Fruit fly (Drosophila melanogaster): Measurements from ENCODE around the gene CG6418.

The CG6418 gene

DNA sequence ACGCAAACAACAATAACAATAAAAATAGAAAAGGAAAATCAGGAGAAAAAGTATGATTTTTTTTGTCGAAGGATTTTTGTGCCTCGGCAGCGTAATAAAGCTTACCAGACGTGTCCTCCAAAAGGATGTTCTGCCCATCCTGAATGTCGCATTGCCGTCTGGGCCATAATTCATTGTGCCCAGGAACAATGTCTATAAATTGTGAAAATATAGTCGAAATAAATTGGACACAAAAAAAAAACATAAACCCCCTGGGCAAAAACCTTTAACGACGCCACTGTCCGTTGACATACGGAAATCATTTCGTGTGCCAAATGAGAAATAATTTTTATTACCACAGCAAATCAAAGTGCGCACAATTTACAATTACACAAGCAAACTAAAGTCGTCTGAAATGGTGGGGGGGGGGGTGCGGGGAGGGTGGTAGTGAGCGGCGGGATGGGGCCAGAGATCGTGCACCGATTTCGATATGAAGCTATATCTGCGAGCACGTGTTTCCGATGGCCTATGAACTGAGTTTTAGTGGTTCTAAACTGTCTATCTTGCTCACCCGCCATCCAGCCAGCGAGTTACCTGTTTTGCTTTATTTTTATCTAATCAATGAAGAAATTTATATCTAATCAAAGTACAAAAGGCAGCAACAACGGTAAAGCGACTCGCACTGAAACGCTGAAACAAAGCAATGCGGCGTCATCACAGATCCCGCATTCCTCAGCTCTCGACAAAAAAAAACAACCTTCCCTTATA, 12.0 kb downstream of the CG6418 start (continued):
- TF ChIP-seq CG13287 (GFP tag; IDR thresholded peaks at IDR 0.05; ENCODE audit: partially characterized antibody) (no peak), CG6689 (GFP tag; IDR thresholded peaks at IDR 0.05) (no peak), Dbx (GFP tag; IDR thresholded peaks at IDR 0.05) (0 out of 3 replicates have a peak, but pooled peaks have one; percentile 53), CG13894 (tag; optimal IDR thresholded peaks at IDR 0.05) (no peak), CG12942 (GFP tag; optimal IDR thresholded peaks at IDR 0.05) (no peak), CG4820 (GFP tag; optimal IDR thresholded peaks at IDR 0.05) (peak; percentile 8), CG15479 (GFP tag; optimal IDR thresholded peaks at IDR 0.05) (no peak), ems (GFP tag; optimal IDR thresholded peaks at IDR 0.05) (no peak), CG34376 (GFP tag; optimal IDR thresholded peaks at IDR 0.05) (peak; percentile 83), CG2199 (GFP tag; IDR thresholded peaks at IDR 0.05) (no peak), CG4424 (GFP tag; optimal IDR thresholded peaks at IDR 0.05) (peak; percentile 18), CG7839 (tag; optimal IDR thresholded peaks at IDR 0.05) (peak; percentile 54), Dad (GFP tag; optimal IDR thresholded peaks at IDR 0.05) (peak; percentile 36), CG13296 (GFP tag; optimal IDR thresholded peaks at IDR 0.05) (peak; percentile 26), vvl (GFP tag; IDR thresholded peaks at IDR 0.05) (0 out of 2 replicates have a peak, but pooled peaks have one; percentile 12), CG2120 (GFP tag; optimal IDR thresholded peaks at IDR 0.05) (peak; percentile 78), Ets97D (GFP tag; optimal IDR thresholded peaks at IDR 0.05) (no peak), E2f1 (GFP tag; IDR thresholded peaks at IDR 0.05) (peak; percentile 26; the same call in 1 of the 2 replicates), CG3847 (GFP tag; IDR thresholded peaks at IDR 0.05) (peak; percentile 41), CG10462 (GFP tag; optimal IDR thresholded peaks at IDR 0.05) (no peak), wor (GFP tag; IDR thresholded peaks at IDR 0.05) (no peak), ERR (GFP tag; optimal IDR thresholded peaks at IDR 0.05) (peak; percentile 2), ind (GFP tag; optimal IDR thresholded peaks at IDR 0.05) (peak; percentile 40), hbn (GFP tag; IDR thresholded peaks at IDR 0.05; ENCODE audit: partially characterized antibody) (no peak), bab2 (GFP tag; optimal IDR thresholded peaks at IDR 0.05) (peak; percentile 28), CG32532 (GFP tag; IDR thresholded peaks at IDR 0.05) (peak; percentile 64), phol (tag; optimal IDR thresholded peaks at IDR 0.05) (peak; percentile 2), CG15011 (GFP tag; optimal IDR thresholded peaks at IDR 0.05) (peak; percentile 43), CG10209 (GFP tag; optimal IDR thresholded peaks at IDR 0.05) (peak; percentile 19), Med (GFP tag) (peak; percentile 79), CG17359 (tag; optimal IDR thresholded peaks at IDR 0.05) (no peak), CG1792 (GFP tag; optimal IDR thresholded peaks at IDR 0.05) (peak; percentile 30), CG10654 (GFP tag; optimal IDR thresholded peaks at IDR 0.05) (peak; percentile 4), Hey (tag; optimal IDR thresholded peaks at IDR 0.05) (peak; percentile 3), CG17912 (GFP tag; optimal IDR thresholded peaks at IDR 0.05) (no peak), CG17361 (GFP tag; IDR thresholded peaks at IDR 0.05) (peak; percentile 42; the same call in 1 of the 3 replicates), Atf-2 (GFP tag; optimal IDR thresholded peaks at IDR 0.05) (peak; percentile 23), corto (GFP tag; optimal IDR thresholded peaks at IDR 0.05) (no peak), CG11456 (GFP tag; IDR thresholded peaks at IDR 0.05) (peak; percentile 70), knrl (GFP tag; IDR thresholded peaks at IDR 0.05; ENCODE audit: partially characterized antibody) (no peak), chif (GFP tag; optimal IDR thresholded peaks at IDR 0.05) (peak in 1 of 2 experiments; percentile 39), chinmo (GFP tag; IDR thresholded peaks at IDR 0.05; ENCODE audit: partially characterized antibody) (0 out of 4 replicates have a peak, but pooled peaks have one; percentile 41), CHES-1-like (GFP tag; optimal IDR thresholded peaks at IDR 0.05) (peak; percentile 58), CG18011 (GFP tag; optimal IDR thresholded peaks at IDR 0.05) (peak; percentile 35), unpg (GFP tag; optimal IDR thresholded peaks at IDR 0.05) (peak; percentile 27), Atf6 (GFP tag; IDR thresholded peaks at IDR 0.05) (peak; percentile 60; the same call in 1 of the 2 replicates), CG31224 (GFP tag; IDR thresholded peaks at IDR 0.05) (peak; percentile 62; the same call in 1 of the 2 replicates), CG9609 (GFP tag; optimal IDR thresholded peaks at IDR 0.05) (peak; percentile 14), emc (GFP tag; optimal IDR thresholded peaks at IDR 0.05) (peak; percentile 44)
